Worm (Caenorhabditis elegans) whole organism, L1 larva: ENCODE measurements around the gene E04D5.4.
A peak's percentile ranks its signal among the peaks of the same experiment; 100 is the strongest.

ENCODE experiments used
- aha-1 ChIP-seq: fragments of 150-350 bp; optimal IDR thresholded peaks from 2 replicates; lab custom pipeline; 2014; ENCODE audit warnings: missing biosample characterization, missing genetic modification characterization
- blmp-1 ChIP-seq: fragments of 150-350 bp; optimal IDR thresholded peaks from 2 replicates; lab custom pipeline; 2014; ENCODE audit warnings: missing biosample characterization, missing genetic modification characterization
- ceh-88 ChIP-seq: fragments of 200-800 bp; sonication (Bioruptor generic); IDR thresholded peaks from 2 replicates; pipeline ENCODE4 v1.3.6; 2022; ENCODE audit warnings: missing genetic modification characterization, missing compliant biosample characterization
- ces-1 ChIP-seq: fragments of 150-350 bp; optimal IDR thresholded peaks from 2 replicates; lab custom pipeline; 2014; ENCODE audit warnings: missing biosample characterization, missing genetic modification reagents, missing genetic modification characterization
- dpl-1 ChIP-seq, 3 experiments: fragments of 150-350 bp in 2 of 3; sonication (generic microtip) in 1 of 3; optimal IDR thresholded peaks; 2 replicates each; lab custom pipeline; 2014 to 2017; ENCODE audit warnings: missing biosample characterization in 3 of 3, missing genetic modification characterization in 3 of 3, missing genetic modification reagents in 3 of 3
- dsc-1 ChIP-seq: sonication (generic microtip); optimal IDR thresholded peaks from 2 replicates; lab custom pipeline; 2016; ENCODE audit warnings: mild to moderate bottlenecking, missing genetic modification characterization, missing compliant biosample characterization
- efl-1 ChIP-seq, 4 experiments: fragments of 150-350 bp; optimal IDR thresholded peaks in 3 of 4; peaks in 1 of 4; 1 replicate in 1 of 4; 2 replicates in 3 of 4; lab custom pipeline; 2014; ENCODE audit warnings: missing biosample characterization in 2 of 4, missing genetic modification characterization in 2 of 4, missing genetic modification reagents in 2 of 4
- egl-13 ChIP-seq: sonication (generic microtip); optimal IDR thresholded peaks from 2 replicates; lab custom pipeline; 2016; ENCODE audit warnings: missing genotype, missing genetic modification reagents, missing genetic modification characterization, missing compliant biosample characterization
- ets-5 ChIP-seq: fragments of 200-800 bp; sonication (Bioruptor generic); IDR thresholded peaks from 2 replicates; pipeline ENCODE4 v1.3.6; 2022; ENCODE audit warnings: missing genetic modification characterization, missing compliant biosample characterization
- fkh-10 ChIP-seq: sonication (generic microtip); optimal IDR thresholded peaks from 2 replicates; lab custom pipeline; 2017; ENCODE audit warnings: missing biosample characterization, missing genetic modification reagents, missing genetic modification characterization
- fkh-4 ChIP-seq: sonication (generic microtip); optimal IDR thresholded peaks from 2 replicates; lab custom pipeline; 2016; ENCODE audit warnings: missing compliant biosample characterization, missing genetic modification characterization, borderline replicate concordance
- fos-1 ChIP-seq: fragments of 150-350 bp; optimal IDR thresholded peaks from 2 replicates; lab custom pipeline; 2014; ENCODE audit warnings: missing biosample characterization, missing genetic modification characterization
- hpl-2 ChIP-seq: fragments of 150-350 bp; optimal IDR thresholded peaks from 2 replicates; lab custom pipeline; 2014; ENCODE audit warnings: missing biosample characterization, missing genetic modification reagents, missing genetic modification characterization
- isw-1 ChIP-seq: fragments of 200-800 bp; sonication (Bioruptor generic); IDR thresholded peaks from 2 replicates; pipeline ENCODE4 v1.3.6; 2022; ENCODE audit warnings: missing genetic modification characterization, missing compliant biosample characterization
- lin-35 ChIP-seq, 2 experiments: fragments of 150-350 bp; optimal IDR thresholded peaks; 2 replicates each; lab custom pipeline; 2014; ENCODE audit warnings: missing biosample characterization in 2 of 2, missing genetic modification characterization in 2 of 2, missing genetic modification reagents in 2 of 2
- lin-39 ChIP-seq: fragments of 150-350 bp; optimal IDR thresholded peaks from 2 replicates; lab custom pipeline; 2014; ENCODE audit warnings: missing biosample characterization, missing genetic modification reagents, missing genetic modification characterization
- lsy-2 ChIP-seq, 2 experiments: fragments of 150-350 bp; optimal IDR thresholded peaks; 2 replicates each; lab custom pipeline; 2014; ENCODE audit warnings: missing biosample characterization in 2 of 2, missing genetic modification characterization in 2 of 2
- mab-9 ChIP-seq: fragments of 200-800 bp; sonication (Bioruptor generic); IDR thresholded peaks from 2 replicates; pipeline ENCODE4 v1.3.6; 2022; ENCODE audit warnings: missing genetic modification reagents, missing genetic modification characterization, missing compliant biosample characterization
- mdl-1 ChIP-seq, 2 experiments: fragments of 150-350 bp; optimal IDR thresholded peaks; 2 replicates each; lab custom pipeline; 2014 to 2017; ENCODE audit warnings: missing biosample characterization in 2 of 2, missing genetic modification characterization in 2 of 2, inconsistent platforms in 1 of 2
- mef-2 ChIP-seq: fragments of 150-350 bp; optimal IDR thresholded peaks from 2 replicates; lab custom pipeline; 2014; ENCODE audit warnings: missing biosample characterization, missing genetic modification characterization
- nhr-19 ChIP-seq: fragments of 200-800 bp; sonication (Bioruptor generic); conservative IDR thresholded peaks from 2 replicates; pipeline ENCODE4 v1.3.6; 2022; ENCODE audit warnings: missing genetic modification characterization, missing compliant biosample characterization
- nhr-237 ChIP-seq: fragments of 150-350 bp; optimal IDR thresholded peaks from 2 replicates; lab custom pipeline; 2014; ENCODE audit warnings: missing biosample characterization, missing genetic modification characterization
- nhr-28 ChIP-seq: fragments of 150-350 bp; optimal IDR thresholded peaks from 2 replicates; lab custom pipeline; 2014; ENCODE audit warnings: missing biosample characterization, missing genetic modification characterization
- nhr-71 ChIP-seq: sonication (generic microtip); optimal IDR thresholded peaks from 2 replicates; lab custom pipeline; 2016; ENCODE audit warnings: mild to moderate bottlenecking, missing genetic modification characterization, moderate library complexity, missing compliant biosample characterization
- nhr-84 ChIP-seq: sonication (generic microtip); optimal IDR thresholded peaks from 2 replicates; lab custom pipeline; 2017; ENCODE audit warnings: missing biosample characterization, missing genetic modification characterization
- nhr-85 ChIP-seq: sonication (generic microtip); peaks from one replicate; lab custom pipeline; 2016; ENCODE audit warnings: missing genetic modification characterization, inconsistent platforms, missing compliant biosample characterization
- nhr-90 ChIP-seq: sonication (generic microtip); optimal IDR thresholded peaks from 2 replicates; lab custom pipeline; 2016; ENCODE audit warnings: mild to moderate bottlenecking, missing genetic modification characterization, missing compliant biosample characterization; ENCODE audit not compliant: poor library complexity
- pag-3 ChIP-seq: sonication (generic microtip); optimal IDR thresholded peaks from 2 replicates; lab custom pipeline; 2017; ENCODE audit warnings: missing genetic modification characterization, mild to moderate bottlenecking, missing compliant biosample characterization, antibody characterized with exemption, borderline replicate concordance; ENCODE audit not compliant: insufficient read depth
- pax-3 ChIP-seq: fragments of 200-800 bp; sonication (Bioruptor generic); optimal IDR thresholded peaks from 2 replicates; lab custom pipeline; 2018; ENCODE audit warnings: mild to moderate bottlenecking, missing genetic modification characterization, moderate library complexity, missing compliant biosample characterization
- snpc-4 ChIP-seq: fragments of 150-350 bp; optimal IDR thresholded peaks from 2 replicates; lab custom pipeline; 2014; ENCODE audit warnings: missing biosample characterization, missing genetic modification characterization
- snu-23 ChIP-seq: sonication (generic microtip); optimal IDR thresholded peaks from 2 replicates; lab custom pipeline; 2016; ENCODE audit warnings: missing genetic modification characterization, missing compliant biosample characterization
- sox-4 ChIP-seq: sonication (generic microtip); optimal IDR thresholded peaks from 2 replicates; lab custom pipeline; 2016; ENCODE audit warnings: missing genetic modification characterization, missing compliant biosample characterization
- sup-37 ChIP-seq: fragments of 200-800 bp; sonication (Bioruptor generic); optimal IDR thresholded peaks from 2 replicates; lab custom pipeline; 2018; ENCODE audit warnings: mild to moderate bottlenecking, missing genetic modification characterization, missing compliant biosample characterization
- tbx-2 ChIP-seq: sonication (generic microtip); optimal IDR thresholded peaks from 2 replicates; lab custom pipeline; 2016; ENCODE audit warnings: missing genetic modification characterization, missing compliant biosample characterization
- tlp-1 ChIP-seq: fragments of 150-350 bp; optimal IDR thresholded peaks from 2 replicates; lab custom pipeline; 2014; ENCODE audit warnings: missing biosample characterization, missing genetic modification characterization
- unc-130 ChIP-seq: fragments of 150-350 bp; optimal IDR thresholded peaks from 2 replicates; lab custom pipeline; 2017; ENCODE audit warnings: missing biosample characterization, missing genetic modification characterization, inconsistent platforms
- unc-30 ChIP-seq: sonication (generic microtip); optimal IDR thresholded peaks from 2 replicates; lab custom pipeline; 2017; ENCODE audit warnings: missing biosample characterization, missing genetic modification characterization
- unc-62 ChIP-seq: fragments of 150-350 bp; optimal IDR thresholded peaks from 2 replicates; lab custom pipeline; 2014; ENCODE audit warnings: missing biosample characterization, missing genetic modification reagents, missing genetic modification characterization
- unc-86 ChIP-seq: sonication (generic microtip); optimal IDR thresholded peaks from 2 replicates; lab custom pipeline; 2016; ENCODE audit warnings: missing genetic modification characterization, missing compliant biosample characterization
- unc-98 ChIP-seq: fragments of 200-800 bp; sonication (Bioruptor generic); IDR thresholded peaks from 2 replicates; pipeline ENCODE4 v1.3.6; 2022; ENCODE audit warnings: missing genetic modification characterization, missing compliant biosample characterization
- vab-15 ChIP-seq: sonication (generic microtip); optimal IDR thresholded peaks from 2 replicates; lab custom pipeline; 2017; ENCODE audit warnings: missing genotype, mild to moderate bottlenecking, missing genetic modification characterization, missing compliant biosample characterization
- xbp-1 ChIP-seq: sonication (generic microtip); optimal IDR thresholded peaks from 2 replicates; lab custom pipeline; 2016; ENCODE audit warnings: missing genetic modification characterization, missing compliant biosample characterization
- ztf-4 ChIP-seq: fragments of 150-350 bp; optimal IDR thresholded peaks from 2 replicates; lab custom pipeline; 2014; ENCODE audit warnings: missing biosample characterization, missing genetic modification characterization

Gene E04D5.4

ce11 chrII:10447348-10448316 is 7.6 kb downstream of the E04D5.4 start, which contains the start of gene ZK673.2 (continued):
- peak in 1 of 2 experiments; percentile 51 for TF ChIP-seq lin-35 (GFP tag; optimal IDR thresholded peaks at IDR 0.05; lab: Kevin White, UChicago)
- no peak for TF ChIP-seq nhr-84 (tag; lab: Kevin White, UChicago)
- peak in 1 of 2 experiments; percentile 64 for TF ChIP-seq mdl-1 (tag; optimal IDR thresholded peaks at IDR 0.05; lab: Kevin White, UChicago)
- TF ChIP-seq isw-1 (GFP tag; lab: Robert Waterston, UW), result no peak
- peak; percentile 46 for TF ChIP-seq nhr-90 (tag; lab: Kevin White, UChicago)
- no peak for TF ChIP-seq sup-37 (GFP tag; lab: Kevin White, UChicago)
- TF ChIP-seq fkh-4 (tag; lab: Kevin White, UChicago), result no peak
- TF ChIP-seq ces-1 (GFP tag; lab: Kevin White, UChicago), result no peak
- TF ChIP-seq xbp-1, result no peak
- no peak for TF ChIP-seq tbx-2 (tag; lab: Kevin White, UChicago)
- TF ChIP-seq tlp-1 (tag; lab: Kevin White, UChicago), result no peak
- TF ChIP-seq aha-1 (tag; lab: Kevin White, UChicago), result no peak
- TF ChIP-seq mef-2 (tag; lab: Kevin White, UChicago), result no peak
- TF ChIP-seq nhr-19, result peak; percentile 45; the same call in 1 of the 2 replicates
- peak; percentile 1 for TF ChIP-seq vab-15 (tag; lab: Kevin White, UChicago)
- TF ChIP-seq dsc-1 (tag; lab: Kevin White, UChicago), result no peak
- no peak for TF ChIP-seq unc-98 (GFP tag; lab: Robert Waterston, UW)
- no peak for TF ChIP-seq dpl-1 (GFP tag; optimal IDR thresholded peaks at IDR 0.05; lab: Kevin White, UChicago)
- no peak for TF ChIP-seq fkh-10 (GFP tag; lab: Kevin White, UChicago)
- TF ChIP-seq nhr-71 (tag; lab: Kevin White, UChicago), result peak; percentile 75
- no peak for TF ChIP-seq nhr-237 (tag; lab: Kevin White, UChicago)
- TF ChIP-seq fos-1, result no peak
- TF ChIP-seq hpl-2 (GFP tag; lab: Kevin White, UChicago), result no peak
- TF ChIP-seq nhr-85 (tag; lab: Kevin White, UChicago), result peak; percentile 94
- TF ChIP-seq efl-1 (optimal IDR thresholded peaks at IDR 0.05; lab: Kevin White, UChicago), result no peak
- TF ChIP-seq efl-1 (GFP tag; optimal IDR thresholded peaks at IDR 0.05 in 1 of 2; lab: Kevin White, UChicago), result peak; percentile 7 to 93
- no peak for TF ChIP-seq unc-86 (tag; lab: Kevin White, UChicago)
- no peak for TF ChIP-seq sox-4 (tag; lab: Kevin White, UChicago)
- peak in 1 of 2 experiments; percentile 53 for TF ChIP-seq lsy-2 (tag; optimal IDR thresholded peaks at IDR 0.05; lab: Kevin White, UChicago)
- TF ChIP-seq unc-62, result no peak
- TF ChIP-seq ceh-88 (GFP tag; lab: Robert Waterston, UW), result no peak; the same call in 1 of the 2 replicates
- no peak for TF ChIP-seq ztf-4 (tag; lab: Kevin White, UChicago)
- TF ChIP-seq pax-3 (tag; lab: Kevin White, UChicago), result no peak
- TF ChIP-seq snu-23 (GFP tag; lab: Kevin White, UChicago), result peak; percentile 55
- TF ChIP-seq ets-5 (GFP tag; lab: Robert Waterston, UW), result no peak
- no peak for TF ChIP-seq nhr-28 (tag; lab: Kevin White, UChicago)
- TF ChIP-seq lin-39 (tag; lab: Kevin White, UChicago), result no peak
- no peak for TF ChIP-seq snpc-4 (tag; lab: Kevin White, UChicago)
- TF ChIP-seq unc-30, result no peak
- TF ChIP-seq unc-130, result no peak
- no peak for TF ChIP-seq mab-9 (GFP tag; lab: Robert Waterston, UW)
- TF ChIP-seq blmp-1 (tag; lab: Kevin White, UChicago), result peak; percentile 80
- TF ChIP-seq pag-3 (tag; lab: Kevin White, UChicago), result no peak
- TF ChIP-seq egl-13 (tag; lab: Kevin White, UChicago), result no peak
